Fruit fly (Drosophila melanogaster): ENCODE results near the gene CG3515.

DNA sequence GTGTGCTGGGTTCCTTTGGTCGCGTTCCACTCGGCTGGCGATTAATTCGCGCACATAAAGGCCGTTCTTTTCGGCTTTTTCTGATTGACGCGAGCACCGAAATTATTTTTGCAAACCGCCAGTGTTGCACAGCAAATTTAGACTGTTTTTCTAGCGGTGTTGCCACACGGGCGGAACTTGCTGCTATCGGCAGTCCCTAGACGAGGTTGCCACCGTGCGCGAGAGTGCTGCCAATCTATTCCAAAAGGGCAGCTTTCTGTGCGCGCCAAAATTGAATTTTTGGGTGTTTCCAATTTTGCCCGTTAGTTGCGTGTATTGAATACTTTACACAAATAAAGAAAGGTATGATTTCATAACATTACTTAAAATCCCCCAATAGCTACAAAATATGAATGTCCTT lies 32.7 kb upstream of the CG3515 start, which contains the start of gene Drp1:
- TF ChIP-seq gl (tag; optimal IDR thresholded peaks at IDR 0.05): no peak
- TF ChIP-seq CG10348 (GFP tag; IDR thresholded peaks at IDR 0.05): no peak
- no peak for TF ChIP-seq fd96Ca (GFP tag; IDR thresholded peaks at IDR 0.05)
- no peak for TF ChIP-seq CG9948 (tag; optimal IDR thresholded peaks at IDR 0.05)
- no peak for TF ChIP-seq CG14655 (GFP tag; optimal IDR thresholded peaks at IDR 0.05)
- TF ChIP-seq CG12605 (GFP tag; IDR thresholded peaks at IDR 0.05): no peak; the same call in 1 of the 2 replicates
- TF ChIP-seq CG34367 (tag; optimal IDR thresholded peaks at IDR 0.05): no peak
- TF ChIP-seq CG8159 (tag; optimal IDR thresholded peaks at IDR 0.05): no peak
